Worm (Caenorhabditis elegans) whole organism, L4 larva: ENCODE results near the gene igcm-1.

Experiments used
- F26F4.8 ChIP-seq: fragments of 200-800 bp; sonication (Bioruptor generic); conservative IDR thresholded peaks from 2 replicates; pipeline ENCODE4 v1.3.6; 2022; ENCODE audit warnings: missing genetic modification characterization, missing compliant biosample characterization
- R02D3.7 ChIP-seq: fragments of 150-350 bp; sonication (generic microtip); optimal IDR thresholded peaks from 3 replicates; lab custom pipeline; 2014; ENCODE audit warnings: missing biosample characterization, missing genetic modification characterization
- Y5F2A.4 ChIP-seq: fragments of 200-800 bp; sonication (Bioruptor generic); optimal IDR thresholded peaks from 2 replicates; lab custom pipeline; 2018; ENCODE audit warnings: mild to moderate bottlenecking, missing genetic modification characterization, missing compliant biosample characterization
- ZK337.2 ChIP-seq: fragments of 200-800 bp; sonication (Bioruptor generic); IDR thresholded peaks from 2 replicates; pipeline ENCODE4 v1.3.6; 2022; ENCODE audit warnings: missing genetic modification reagents, missing genetic modification characterization, missing compliant biosample characterization
- ZK546.5 ChIP-seq, 2 experiments: sonication (generic microtip); optimal IDR thresholded peaks; 2 replicates each; lab custom pipeline; 2017; ENCODE audit warnings: missing biosample characterization in 2 of 2, missing genetic modification characterization in 2 of 2
- aha-1 ChIP-seq: fragments of 150-350 bp; peaks from one replicate; lab custom pipeline; 2014; ENCODE audit warnings: missing biosample characterization, missing genetic modification characterization
- aly-2 ChIP-seq: sonication (generic microtip); optimal IDR thresholded peaks from 2 replicates; lab custom pipeline; 2018; ENCODE audit warnings: missing biosample characterization, missing genetic modification characterization
- ceh-28 ChIP-seq: fragments of 150-350 bp; optimal IDR thresholded peaks from 2 replicates; lab custom pipeline; 2014; ENCODE audit warnings: missing biosample characterization, missing genetic modification reagents, missing genetic modification characterization
- ceh-32 ChIP-seq: sonication (generic microtip); optimal IDR thresholded peaks from 2 replicates; lab custom pipeline; 2016; ENCODE audit warnings: mild to moderate bottlenecking, missing genetic modification characterization, missing compliant biosample characterization; ENCODE audit not compliant: poor library complexity
- ceh-44 ChIP-seq: fragments of 200-800 bp; sonication (Bioruptor generic); IDR thresholded peaks from 2 replicates; pipeline ENCODE4 v1.3.6; 2022; ENCODE audit warnings: missing genetic modification reagents, missing genetic modification characterization, missing compliant biosample characterization
- cey-2 ChIP-seq: sonication (generic microtip); optimal IDR thresholded peaks from 3 replicates; lab custom pipeline; 2017; ENCODE audit warnings: missing genetic modification characterization, mild to moderate bottlenecking, missing compliant biosample characterization, antibody characterized with exemption, borderline replicate concordance; ENCODE audit not compliant: insufficient read depth
- daf-19 ChIP-seq: fragments of 200-800 bp; sonication (Bioruptor generic); conservative IDR thresholded peaks from 2 replicates; pipeline ENCODE4 v1.3.6; 2022; ENCODE audit warnings: missing genetic modification characterization, missing compliant biosample characterization
- dmd-8 ChIP-seq: fragments of 200-800 bp; sonication (Bioruptor generic); IDR thresholded peaks from 2 replicates; pipeline ENCODE4 v1.3.6; 2022; ENCODE audit warnings: missing genetic modification characterization, missing compliant biosample characterization
- dmd-9 ChIP-seq: fragments of 200-800 bp; sonication (Bioruptor generic); IDR thresholded peaks from 2 replicates; pipeline ENCODE4 v1.3.6; 2022; ENCODE audit warnings: missing genetic modification reagents, missing genetic modification characterization, missing compliant biosample characterization
- duxl-1 ChIP-seq: sonication (generic microtip); optimal IDR thresholded peaks from 2 replicates; lab custom pipeline; 2016; ENCODE audit warnings: mild to moderate bottlenecking, missing genetic modification characterization, moderate library complexity, missing compliant biosample characterization; ENCODE audit not compliant: poor library complexity
- hif-1 ChIP-seq, 2 experiments: sonication (generic microtip); optimal IDR thresholded peaks; 2 replicates each; lab custom pipeline; 2016 to 2017; ENCODE audit warnings: missing compliant biosample characterization in 2 of 2, missing genetic modification characterization in 2 of 2, missing genetic modification reagents in 2 of 2, missing genotype in 2 of 2, mild to moderate bottlenecking in 1 of 2
- hlh-11 ChIP-seq: fragments of 200-800 bp; sonication (Bioruptor generic); optimal IDR thresholded peaks from 2 replicates; lab custom pipeline; 2018; ENCODE audit warnings: mild to moderate bottlenecking, missing genetic modification characterization, missing compliant biosample characterization
- hlh-30 ChIP-seq: sonication (generic microtip); optimal IDR thresholded peaks from 2 replicates; lab custom pipeline; 2017; ENCODE audit warnings: antibody characterized with exemption, mild to moderate bottlenecking, missing genetic modification characterization, missing compliant biosample characterization; ENCODE audit not compliant: insufficient read depth
- hmg-1.1 ChIP-seq: fragments of 200-800 bp; sonication (Bioruptor generic); IDR thresholded peaks from 2 replicates; pipeline ENCODE4 v1.3.6; 2022; ENCODE audit warnings: missing genetic modification reagents, missing genetic modification characterization, missing compliant biosample characterization
- lin-1 ChIP-seq: fragments of 200-800 bp; sonication (Bioruptor generic); IDR thresholded peaks from 2 replicates; pipeline ENCODE4 v1.3.6; 2022; ENCODE audit warnings: missing genetic modification reagents, missing genetic modification characterization, missing compliant biosample characterization
- lin-15B ChIP-seq: fragments of 150-350 bp; sonication (generic microtip); optimal IDR thresholded peaks from 3 replicates; lab custom pipeline; 2014; ENCODE audit warnings: missing biosample characterization, missing genetic modification characterization
- lin-29 ChIP-seq: fragments of 200-800 bp; sonication (Bioruptor generic); IDR thresholded peaks from 2 replicates; pipeline ENCODE4 v1.3.6; 2022; ENCODE audit warnings: missing genetic modification reagents, missing genetic modification characterization, missing compliant biosample characterization
- nhr-102 ChIP-seq: sonication (generic microtip); optimal IDR thresholded peaks from 2 replicates; lab custom pipeline; 2016; ENCODE audit warnings: mild to moderate bottlenecking, missing genetic modification characterization, moderate library complexity, missing compliant biosample characterization
- nhr-237 ChIP-seq: sonication (generic microtip); optimal IDR thresholded peaks from 2 replicates; lab custom pipeline; 2017; ENCODE audit warnings: missing biosample characterization, missing genetic modification characterization
- nhr-25 ChIP-seq: sonication (generic microtip); optimal IDR thresholded peaks from 2 replicates; lab custom pipeline; 2017; ENCODE audit warnings: missing genetic modification characterization, mild to moderate bottlenecking, missing compliant biosample characterization, antibody characterized with exemption, moderate library complexity, borderline replicate concordance; ENCODE audit not compliant: insufficient read depth
- nhr-42 ChIP-seq: fragments of 200-800 bp; sonication (Bioruptor generic); IDR thresholded peaks from 2 replicates; pipeline ENCODE4 v1.3.6; 2022; ENCODE audit warnings: missing genetic modification characterization, missing compliant biosample characterization
- tag-97 ChIP-seq: fragments of 200-800 bp; sonication (Bioruptor generic); IDR thresholded peaks from 2 replicates; pipeline ENCODE4 v1.3.6; 2022; ENCODE audit warnings: missing genetic modification characterization, missing compliant biosample characterization
- tra-1 ChIP-seq: fragments of 200-800 bp; sonication (Bioruptor generic); IDR thresholded peaks from 2 replicates; pipeline ENCODE4 v1.3.6; 2022; ENCODE audit warnings: missing genetic modification reagents, missing genetic modification characterization, missing compliant biosample characterization
- unc-130 ChIP-seq: sonication (generic microtip); optimal IDR thresholded peaks from 2 replicates; lab custom pipeline; 2016; ENCODE audit warnings: missing genetic modification reagents, missing genetic modification characterization, missing compliant biosample characterization
- zfp-3 ChIP-seq: fragments of 200-800 bp; sonication (Bioruptor generic); conservative IDR thresholded peaks from 2 replicates; pipeline ENCODE4 v1.3.6; 2022; ENCODE audit warnings: missing genetic modification reagents, missing genetic modification characterization, missing compliant biosample characterization
- ztf-11 ChIP-seq: fragments of 150-350 bp; optimal IDR thresholded peaks from 2 replicates; lab custom pipeline; 2014; ENCODE audit warnings: missing biosample characterization, missing genetic modification characterization

The igcm-1 gene

DNA sequence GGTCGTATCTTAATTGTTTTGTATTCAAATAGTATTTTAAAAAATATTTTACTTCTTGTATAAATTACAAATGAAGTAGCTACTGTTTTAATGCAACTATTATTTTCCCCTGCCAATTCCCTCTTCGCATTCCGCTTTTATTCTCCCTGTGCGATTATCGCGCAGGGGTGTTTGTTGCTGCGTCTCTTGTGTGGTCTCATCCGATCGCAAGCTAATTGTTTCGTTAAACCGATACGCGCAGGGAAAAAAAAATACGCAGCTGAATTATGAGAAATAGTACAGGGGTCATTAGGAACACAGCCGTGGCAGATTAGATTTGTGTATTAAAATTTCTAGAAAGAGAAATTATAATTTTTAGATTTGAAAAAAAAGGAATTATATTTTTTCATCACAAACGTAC lies 44.8 kb downstream of the igcm-1 start (continued):
- TF ChIP-seq lin-29 (GFP tag; lab: Robert Waterston, UW) (peak; percentile 97), R02D3.7 (tag; lab: Kevin White, UChicago) (peak; percentile 38), nhr-237 (peak; percentile 87), cey-2 (tag; lab: Kevin White, UChicago) (peak; percentile 72), ZK337.2 (GFP tag; lab: Robert Waterston, UW) (peak; percentile 85), ztf-11 (tag; lab: Kevin White, UChicago) (peak; percentile 82), lin-15B (peak; percentile 67), unc-130 (no peak), hlh-11 (peak; percentile 97), hlh-30 (tag; lab: Kevin White, UChicago) (peak; percentile 93), F26F4.8 (GFP tag; lab: Robert Waterston, UW) (0 out of 2 replicates have a peak, but pooled peaks have one; percentile 49), dmd-9 (GFP tag; lab: Robert Waterston, UW) (peak; percentile 88), zfp-3 (GFP tag; lab: Robert Waterston, UW) (peak; percentile 94), ceh-28 (tag; lab: Kevin White, UChicago) (peak; percentile 83), daf-19 (GFP tag; lab: Robert Waterston, UW) (peak; percentile 90), lin-1 (GFP tag; lab: Robert Waterston, UW) (peak; percentile 95), ZK546.5 (tag; optimal IDR thresholded peaks at IDR 0.05; lab: Kevin White, UChicago) (peak; percentile 17 to 62), tag-97 (no peak), ceh-32 (tag; lab: Kevin White, UChicago) (peak; percentile 88), aly-2 (no peak), duxl-1 (peak; percentile 99), hmg-1.1 (peak; percentile 100), dmd-8 (0 out of 2 replicates have a peak, but pooled peaks have one; percentile 29), nhr-42 (GFP tag; lab: Robert Waterston, UW) (peak; percentile 99), aha-1 (tag; lab: Kevin White, UChicago) (peak; percentile 100), tra-1 (GFP tag; lab: Robert Waterston, UW) (peak; percentile 93), hif-1 (tag; optimal IDR thresholded peaks at IDR 0.05; lab: Kevin White, UChicago) (peak; percentile 77 to 83)

DNA sequence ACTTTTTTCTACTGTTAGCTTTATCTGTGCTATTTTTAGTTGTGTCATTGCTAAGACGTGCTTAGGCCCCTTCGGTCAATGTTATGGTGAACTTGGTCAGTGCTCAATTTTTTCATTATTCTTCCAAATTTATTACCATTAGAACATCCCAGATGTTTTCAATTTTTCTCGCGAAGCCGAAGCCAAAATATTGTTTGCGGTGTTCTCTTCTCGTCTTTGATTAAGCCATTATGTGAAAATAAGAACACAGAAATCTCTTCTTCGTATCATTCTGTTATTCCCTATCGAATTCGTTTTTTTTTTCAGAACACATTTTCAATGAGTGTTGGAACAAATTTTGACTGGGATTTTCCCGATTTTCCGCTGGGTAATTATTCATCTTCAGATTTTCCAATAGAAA lies 48.8 kb downstream of the igcm-1 start, which contains the start of gene gtr-1:
gtr-1 (plus strand) TSS at position 301 of the 400 bp plus-strand sequence.
- TF ChIP-seq nhr-25 (tag; lab: Kevin White, UChicago): no peak
- TF ChIP-seq nhr-102 (tag; lab: Kevin White, UChicago): no peak
- TF ChIP-seq Y5F2A.4 (GFP tag; lab: Kevin White, UChicago): no peak
- no peak for TF ChIP-seq ceh-44 (GFP tag; lab: Robert Waterston, UW)
- TF ChIP-seq, all 104 proteins: peak for 0
